Fruit fly (Drosophila melanogaster): ENCODE results near the gene Nepl20.

DNA sequence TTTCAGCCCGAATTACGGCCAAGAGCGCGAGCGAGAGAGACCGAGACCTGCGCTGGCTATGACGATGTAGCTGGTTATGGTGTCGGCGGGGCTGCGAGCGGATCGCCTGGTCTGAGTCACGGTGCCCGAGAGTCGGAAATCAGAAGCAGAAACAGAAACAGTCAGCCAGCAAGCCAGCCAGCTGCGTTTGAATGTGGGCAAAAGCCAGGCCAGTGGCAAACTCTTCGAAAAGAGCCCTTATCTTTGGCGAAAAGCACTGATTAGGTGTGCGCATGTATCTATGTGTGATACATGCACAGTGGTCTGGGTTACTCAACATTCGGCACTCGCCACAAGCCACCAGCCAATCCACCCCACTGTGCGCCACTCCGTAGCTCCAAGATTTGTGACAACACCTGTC, 49.4 kb upstream of the Nepl20 start:
- TF ChIP-seq CG8478 (optimal IDR thresholded peaks at IDR 0.05), result no peak
- TF ChIP-seq CTCF (optimal IDR thresholded peaks at IDR 0.05), result no peak
